Worm (Caenorhabditis elegans) whole organism, midembryonic: ENCODE measurements around the gene icap-1.
A peak's percentile ranks its signal among the peaks of the same experiment; 100 is the strongest.

Source experiments
- cog-1 ChIP-seq: sonication (generic microtip); optimal IDR thresholded peaks from 2 replicates; lab custom pipeline; 2016; ENCODE audit warnings: missing genetic modification characterization, missing compliant biosample characterization
- klf-2 ChIP-seq: fragments of 200-800 bp; sonication (Bioruptor generic); conservative IDR thresholded peaks from 2 replicates; pipeline ENCODE4 v1.3.6; 2022; ENCODE audit warnings: missing genetic modification reagents, missing genetic modification characterization, missing compliant biosample characterization
- med-1 ChIP-seq: sonication (generic microtip); optimal IDR thresholded peaks from 2 replicates; lab custom pipeline; 2017; ENCODE audit warnings: missing genetic modification characterization, mild to moderate bottlenecking, missing compliant biosample characterization, antibody characterized with exemption, missing genetic modification reagents; ENCODE audit not compliant: insufficient read depth
- ztf-29 ChIP-seq: fragments of 200-800 bp; sonication (Bioruptor generic); IDR thresholded peaks from 2 replicates; pipeline ENCODE4 v1.3.6; 2022; ENCODE audit warnings: missing genetic modification reagents, missing genetic modification characterization, missing compliant biosample characterization

DNA sequence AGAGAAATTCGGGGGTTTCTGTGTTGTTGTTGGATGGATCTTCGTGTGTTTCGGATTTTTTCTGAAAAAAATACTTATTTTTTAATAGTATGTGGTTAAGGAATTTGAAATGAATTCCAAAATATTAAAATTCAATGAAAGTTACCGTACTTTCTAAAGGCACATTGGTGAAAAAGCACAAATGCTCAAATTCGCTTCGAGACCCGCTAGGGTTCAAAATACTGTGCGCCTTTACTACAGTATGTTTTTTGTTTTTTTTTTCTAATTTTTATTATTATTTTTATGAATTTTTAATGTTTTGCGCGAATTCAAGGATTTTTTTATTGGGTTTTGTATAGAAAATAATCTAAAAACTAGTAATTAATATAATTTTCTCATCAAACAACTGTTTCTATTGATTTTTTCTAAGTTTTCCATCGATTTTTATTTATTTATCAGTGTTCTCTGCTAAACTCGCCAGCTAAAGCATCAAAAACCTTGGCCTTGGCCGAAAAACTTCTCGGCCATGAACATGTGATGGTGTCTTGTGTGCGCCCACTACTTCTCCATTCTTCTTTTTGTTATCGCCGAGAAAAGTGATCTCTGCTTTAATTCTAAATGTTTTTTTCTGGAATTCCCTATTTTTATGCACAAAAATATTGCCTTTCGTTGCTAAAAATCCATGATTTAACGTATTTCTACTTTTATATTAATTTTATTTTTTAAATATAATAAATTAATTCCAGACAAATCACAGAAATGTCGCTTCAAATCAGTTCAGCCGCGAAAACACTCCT lies 3.3 kb downstream of the icap-1 start, which contains the start of gene iscu-1:
- no peak for TF ChIP-seq med-1
- no peak for TF ChIP-seq klf-2 (GFP tag; lab: Robert Waterston, UW)
- peak; percentile 73; the same call in 1 of the 2 replicates for TF ChIP-seq ztf-29 (GFP tag; lab: Robert Waterston, UW)
- no peak for TF ChIP-seq cog-1 (tag; lab: Kevin White, UChicago)
